Worm (Caenorhabditis elegans) whole organism, late embryonic: ENCODE results near the gene daf-14.
A peak's percentile ranks its signal among the peaks of the same experiment; 100 is the strongest.

Experiments
- C08G9.2 ChIP-seq: sonication (generic microtip); optimal IDR thresholded peaks from 2 replicates; lab custom pipeline; 2016; ENCODE audit warnings: mild to moderate bottlenecking, missing genetic modification characterization, moderate library complexity, missing compliant biosample characterization
- F13H6.1 ChIP-seq: sonication (generic microtip); optimal IDR thresholded peaks from 2 replicates; lab custom pipeline; 2016; ENCODE audit warnings: missing genetic modification characterization, missing compliant biosample characterization
- T23F11.4 ChIP-seq: fragments of 200-800 bp; sonication (Bioruptor generic); optimal IDR thresholded peaks from 2 replicates; lab custom pipeline; 2018; ENCODE audit warnings: mild to moderate bottlenecking, missing genetic modification characterization, missing compliant biosample characterization
- ama-1 ChIP-seq: fragments of 150-350 bp; optimal IDR thresholded peaks from 2 replicates; lab custom pipeline; 2014
- ceh-18 ChIP-seq: sonication (generic microtip); optimal IDR thresholded peaks from 2 replicates; lab custom pipeline; 2016; ENCODE audit warnings: missing genetic modification characterization, missing compliant biosample characterization
- ceh-2 ChIP-seq: sonication (generic microtip); optimal IDR thresholded peaks from 2 replicates; lab custom pipeline; 2016; ENCODE audit warnings: missing genotype, missing genetic modification characterization, missing compliant biosample characterization
- ceh-30 ChIP-seq: fragments of 150-350 bp; optimal IDR thresholded peaks from 2 replicates; lab custom pipeline; 2014; ENCODE audit warnings: missing biosample characterization, missing genetic modification characterization
- ceh-31 ChIP-seq: sonication (generic microtip); optimal IDR thresholded peaks from 2 replicates; lab custom pipeline; 2016; ENCODE audit warnings: missing genetic modification characterization, missing compliant biosample characterization
- ceh-45 ChIP-seq: fragments of 200-800 bp; sonication (Bioruptor generic); IDR thresholded peaks from 2 replicates; pipeline ENCODE4 v1.3.6; 2022; ENCODE audit warnings: missing genetic modification reagents, missing genetic modification characterization, missing compliant biosample characterization
- ceh-6 ChIP-seq: fragments of 200-800 bp; sonication (Bioruptor generic); optimal IDR thresholded peaks from 2 replicates; lab custom pipeline; 2018; ENCODE audit warnings: mild to moderate bottlenecking, missing genetic modification characterization, missing compliant biosample characterization
- elt-4 ChIP-seq: sonication (generic microtip); optimal IDR thresholded peaks from 2 replicates; lab custom pipeline; 2016; ENCODE audit warnings: missing genetic modification characterization, missing compliant biosample characterization
- ets-4 ChIP-seq: sonication (generic microtip); optimal IDR thresholded peaks from 2 replicates; lab custom pipeline; 2016; ENCODE audit warnings: missing genetic modification characterization, missing compliant biosample characterization
- eyg-1 ChIP-seq: sonication (generic microtip); optimal IDR thresholded peaks from 2 replicates; lab custom pipeline; 2016; ENCODE audit warnings: missing genotype, missing genetic modification characterization, missing compliant biosample characterization
- fax-1 ChIP-seq: sonication (generic microtip); optimal IDR thresholded peaks from 2 replicates; lab custom pipeline; 2016; ENCODE audit warnings: missing genotype, missing genetic modification characterization, missing compliant biosample characterization
- fkh-10 ChIP-seq: fragments of 150-350 bp; optimal IDR thresholded peaks from 2 replicates; lab custom pipeline; 2014; ENCODE audit warnings: missing biosample characterization, missing genetic modification reagents, missing genetic modification characterization
- fkh-6 ChIP-seq: sonication (generic microtip); optimal IDR thresholded peaks from 2 replicates; lab custom pipeline; 2016; ENCODE audit warnings: missing genetic modification characterization, missing compliant biosample characterization
- gmeb-2 ChIP-seq: sonication (generic microtip); optimal IDR thresholded peaks from 2 replicates; lab custom pipeline; 2016; ENCODE audit warnings: missing genetic modification characterization, inconsistent platforms, missing compliant biosample characterization
- hlh-13 ChIP-seq: fragments of 200-800 bp; sonication (Bioruptor generic); optimal IDR thresholded peaks from 2 replicates; lab custom pipeline; 2018; ENCODE audit warnings: mild to moderate bottlenecking, missing genetic modification characterization, missing compliant biosample characterization
- hlh-30 ChIP-seq: sonication (generic microtip); optimal IDR thresholded peaks from 2 replicates; lab custom pipeline; 2017; ENCODE audit warnings: antibody characterized with exemption, missing genetic modification characterization, missing compliant biosample characterization; ENCODE audit not compliant: insufficient read depth
- lim-6 ChIP-seq: sonication (generic microtip); optimal IDR thresholded peaks from 2 replicates; lab custom pipeline; 2016; ENCODE audit warnings: missing genetic modification characterization, missing compliant biosample characterization
- madf-2 ChIP-seq: sonication (generic microtip); optimal IDR thresholded peaks from 2 replicates; lab custom pipeline; 2017; ENCODE audit warnings: missing genetic modification characterization, missing compliant biosample characterization
- nhr-11 ChIP-seq: fragments of 150-350 bp; optimal IDR thresholded peaks from 2 replicates; lab custom pipeline; 2014; ENCODE audit warnings: missing biosample characterization, missing genetic modification characterization
- nhr-232 ChIP-seq: sonication (generic microtip); optimal IDR thresholded peaks from 2 replicates; lab custom pipeline; 2016; ENCODE audit warnings: missing genetic modification characterization, missing compliant biosample characterization
- npax-4 ChIP-seq: sonication (generic microtip); optimal IDR thresholded peaks from 2 replicates; lab custom pipeline; 2016; ENCODE audit warnings: missing genetic modification characterization, missing compliant biosample characterization
- odd-2 ChIP-seq: sonication (generic microtip); optimal IDR thresholded peaks from 2 replicates; lab custom pipeline; 2017; ENCODE audit warnings: antibody characterized with exemption, mild to moderate bottlenecking, missing genetic modification characterization, missing compliant biosample characterization
- pax-1 ChIP-seq: fragments of 150-350 bp; optimal IDR thresholded peaks from 2 replicates; lab custom pipeline; 2014; ENCODE audit warnings: missing biosample characterization, missing genetic modification characterization
- pha-2 ChIP-seq: sonication (generic microtip); optimal IDR thresholded peaks from 2 replicates; lab custom pipeline; 2017; ENCODE audit warnings: mild to moderate bottlenecking, missing genetic modification characterization, missing compliant biosample characterization
- pros-1 ChIP-seq: fragments of 150-350 bp; optimal IDR thresholded peaks from 2 replicates; lab custom pipeline; 2014; ENCODE audit warnings: missing biosample characterization, missing genetic modification reagents, missing genetic modification characterization
- ref-2 ChIP-seq: sonication (generic microtip); optimal IDR thresholded peaks from 2 replicates; lab custom pipeline; 2016; ENCODE audit warnings: missing genetic modification characterization, missing compliant biosample characterization
- sox-4 ChIP-seq: sonication (generic microtip); optimal IDR thresholded peaks from 2 replicates; lab custom pipeline; 2017; ENCODE audit warnings: mild to moderate bottlenecking, missing genetic modification characterization, inconsistent platforms, missing compliant biosample characterization
- syd-9 ChIP-seq: sonication (generic microtip); optimal IDR thresholded peaks from 2 replicates; lab custom pipeline; 2016; ENCODE audit warnings: mild to moderate bottlenecking, missing genetic modification characterization, moderate library complexity, missing compliant biosample characterization
- tbx-2 ChIP-seq: sonication (generic microtip); optimal IDR thresholded peaks from 2 replicates; lab custom pipeline; 2016; ENCODE audit warnings: missing genetic modification characterization, missing compliant biosample characterization
- tbx-7 ChIP-seq: sonication (generic microtip); optimal IDR thresholded peaks from 2 replicates; lab custom pipeline; 2016; ENCODE audit warnings: missing genotype, missing genetic modification characterization, missing compliant biosample characterization

The daf-14 gene

DNA sequence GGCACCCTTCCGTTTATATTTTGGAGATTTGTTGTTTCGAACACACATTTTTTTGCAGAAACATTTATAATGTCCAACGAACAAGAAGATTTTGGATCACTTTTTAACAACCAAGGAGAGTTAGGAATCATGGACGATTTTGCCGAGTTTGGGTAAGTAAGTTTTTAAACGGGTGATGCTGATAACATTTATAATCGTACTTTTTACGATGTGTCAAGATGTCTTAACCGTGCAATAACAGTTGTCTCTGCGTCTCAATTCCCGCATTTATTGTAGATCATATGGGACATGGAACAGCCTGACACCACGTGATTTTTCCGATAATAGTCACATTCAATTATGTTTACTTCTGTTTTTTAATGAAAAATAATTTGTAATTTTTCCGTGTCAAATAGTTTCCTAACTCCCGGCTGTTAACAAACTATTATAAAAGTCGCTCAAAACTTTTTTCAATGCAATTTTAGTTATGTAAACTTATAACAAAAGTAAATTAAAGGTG, at the start of gene daf-14:
Gene daf-14 (plus strand): TSS at position 51 of the 499 bp plus-strand sequence.
- peak; percentile 23 for TF ChIP-seq hlh-30 (tag; lab: Kevin White, UChicago)
- no peak for TF ChIP-seq madf-2 (tag; lab: Kevin White, UChicago)

DNA sequence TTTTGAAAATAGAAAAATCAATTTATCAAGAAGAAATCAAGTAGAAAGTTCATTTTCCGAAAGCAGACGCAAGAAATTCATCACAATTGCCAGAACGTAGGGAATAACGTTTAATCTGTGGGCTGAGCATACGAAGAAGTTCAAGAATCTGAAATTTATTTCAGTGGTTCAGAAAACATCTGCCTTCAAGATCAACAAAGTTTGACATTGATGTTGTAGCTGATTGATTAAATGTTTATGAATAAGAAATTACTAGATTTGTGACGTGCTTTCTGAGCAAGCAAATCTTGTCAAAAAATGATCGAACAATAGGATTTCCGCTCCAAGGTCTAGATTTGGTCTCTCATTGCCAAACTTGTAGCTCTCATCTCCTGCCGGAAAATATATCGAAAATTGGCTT, 44.2 kb upstream of the daf-14 start, which contains the start of gene K04D7.6:
Gene K04D7.6 (minus strand): TSS at position 101 of the 400 bp plus-strand sequence.
- TF ChIP-seq ceh-2 = no peak

DNA sequence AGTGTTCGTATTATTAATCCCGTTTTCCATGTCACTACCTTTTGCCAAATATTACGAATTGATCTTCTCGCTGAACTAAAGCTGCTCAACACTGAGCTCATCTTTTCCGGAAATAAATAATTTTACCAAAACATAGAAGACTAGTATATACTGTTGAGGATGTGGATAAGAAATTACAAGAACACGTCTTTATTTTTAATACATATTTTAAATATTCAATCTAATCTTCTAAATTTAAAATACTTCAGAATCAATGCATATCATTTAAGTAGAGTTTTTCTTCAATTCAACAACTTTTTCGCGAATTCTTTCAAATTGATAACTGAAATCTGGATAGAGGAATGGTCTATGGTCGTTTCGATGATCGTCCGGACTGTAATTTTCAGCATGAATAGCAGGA, 35.6 kb upstream of the daf-14 start, which contains the start of gene abt-1:
Gene abt-1 (minus strand): TSS at position 101 of the 400 bp plus-strand sequence.
- TF ChIP-seq pros-1 (tag; lab: Kevin White, UChicago) = no peak
- TF ChIP-seq fax-1 (tag; lab: Kevin White, UChicago) = no peak
- no peak for TF ChIP-seq C08G9.2 (tag; lab: Kevin White, UChicago)
- TF ChIP-seq sox-4 (tag; lab: Kevin White, UChicago) = no peak
- TF ChIP-seq nhr-11 (tag; lab: Kevin White, UChicago) = no peak
- TF ChIP-seq ets-4 (tag; lab: Kevin White, UChicago) = no peak
- TF ChIP-seq syd-9 (tag; lab: Kevin White, UChicago) = no peak
- no peak for TF ChIP-seq ama-1 (lab: Kevin White, UChicago)

DNA sequence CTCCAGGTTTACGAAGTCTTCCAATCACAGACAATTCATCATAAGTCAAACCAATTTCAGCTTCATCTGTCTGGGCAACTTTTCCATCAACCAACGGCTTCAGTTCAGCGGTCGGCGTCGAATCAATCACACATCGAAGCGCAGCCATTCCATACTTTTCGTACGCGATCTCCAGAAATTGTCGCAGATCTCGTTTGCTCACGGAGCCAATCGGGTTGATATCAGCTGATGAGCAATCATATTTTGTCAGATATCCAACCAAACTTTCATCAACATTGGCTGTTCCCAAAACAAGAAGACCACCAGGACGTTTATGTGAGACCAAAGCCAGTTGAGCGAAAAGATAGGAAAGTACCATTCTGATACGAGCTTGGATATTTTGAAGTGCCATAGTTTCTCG, 35.0 kb upstream of the daf-14 start:
- TF ChIP-seq elt-4 (tag; lab: Kevin White, UChicago) = no peak
- TF ChIP-seq ceh-45 (GFP tag; lab: Robert Waterston, UW) = no peak
- TF ChIP-seq T23F11.4 (GFP tag; lab: Kevin White, UChicago) = no peak
- TF ChIP-seq tbx-2 = no peak
- TF ChIP-seq eyg-1 (tag; lab: Kevin White, UChicago) = no peak
- TF ChIP-seq hlh-13 (GFP tag; lab: Kevin White, UChicago) = no peak
- TF ChIP-seq ceh-18 (tag; lab: Kevin White, UChicago) = no peak
- no peak for TF ChIP-seq pax-1

DNA sequence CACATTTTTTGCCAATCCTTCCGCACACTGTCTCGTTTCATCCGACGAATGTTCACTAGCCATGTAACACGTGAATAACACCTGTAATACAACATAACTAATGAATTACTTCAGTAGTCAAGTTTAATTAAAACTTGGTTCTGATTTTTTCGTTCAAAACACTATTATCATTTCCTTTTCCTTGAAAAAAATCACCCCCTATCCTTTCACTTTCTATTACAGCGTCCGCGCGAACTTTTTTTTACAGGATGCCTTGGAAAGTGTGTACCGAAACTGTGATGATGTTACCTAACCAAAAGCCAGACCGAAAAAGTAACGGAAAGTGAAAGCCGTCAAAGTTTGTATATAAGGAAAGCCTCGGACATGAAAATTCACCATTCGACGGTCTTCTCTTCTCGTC, 34.3 kb upstream of the daf-14 start, which contains the start of gene col-124:
Gene col-124 (plus strand): TSS at position 374 of the 400 bp plus-strand sequence.
- no peak for TF ChIP-seq fkh-6 (tag; lab: Kevin White, UChicago)
- TF ChIP-seq odd-2 = no peak
- TF ChIP-seq ref-2 = no peak
- TF ChIP-seq F13H6.1 = no peak
- no peak for TF ChIP-seq npax-4 (tag; lab: Kevin White, UChicago)
- no peak for TF ChIP-seq ceh-6 (GFP tag; lab: Kevin White, UChicago)

DNA sequence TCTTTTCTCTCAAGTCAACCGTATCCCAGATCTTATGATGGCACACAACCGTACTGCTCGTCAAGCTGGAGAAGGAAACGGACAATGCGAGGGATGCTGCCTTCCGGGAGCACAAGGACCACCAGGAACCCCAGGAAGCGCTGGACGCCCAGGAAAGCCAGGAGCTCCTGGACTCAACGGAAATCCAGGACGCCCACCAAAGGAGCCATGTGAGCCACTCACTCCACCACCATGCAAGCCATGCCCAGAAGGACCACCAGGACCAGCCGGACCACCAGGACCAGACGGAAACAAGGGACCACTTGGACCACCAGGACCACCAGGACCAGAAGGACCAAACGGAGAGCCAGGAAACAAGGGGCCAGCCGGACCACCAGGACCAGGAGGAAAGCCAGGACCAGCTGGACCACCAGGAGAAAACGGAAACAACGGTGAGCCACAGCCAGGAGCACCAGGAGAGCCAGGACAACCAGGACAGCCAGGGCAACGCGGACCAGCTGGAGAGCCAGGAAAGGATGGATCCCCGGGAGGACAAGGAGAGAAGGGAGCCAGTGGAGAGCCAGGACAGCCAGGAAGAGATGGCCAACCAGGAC, 33.6 kb upstream of the daf-14 start:
- TF ChIP-seq elt-4 (tag; lab: Kevin White, UChicago) (peak; percentile 52), lim-6 (no peak), nhr-232 (tag; lab: Kevin White, UChicago) (peak; percentile 10)
- TF ChIP-seq, all 69 proteins: peak for 2

DNA sequence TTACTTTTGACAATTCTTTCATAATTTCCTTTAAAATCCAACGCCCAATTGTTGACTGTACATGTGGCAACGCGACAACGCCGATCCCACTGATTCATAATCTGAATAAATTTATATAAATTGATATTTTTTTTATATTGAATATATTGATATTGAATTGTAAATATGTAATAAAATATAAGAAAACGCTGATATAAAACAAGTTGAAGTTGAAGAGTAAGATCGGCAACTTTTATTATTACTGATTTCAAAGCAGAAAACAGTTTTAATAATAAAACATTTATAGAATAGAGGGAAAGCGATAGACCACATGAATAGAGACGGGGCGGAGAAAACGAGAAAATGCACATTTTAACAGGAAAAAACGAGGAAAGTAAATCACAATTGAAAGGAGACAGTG, 31.2 kb upstream of the daf-14 start, which contains the start of gene qns-1:
Gene qns-1 (minus strand): TSS at position 101 of the 400 bp plus-strand sequence.
- no peak for TF ChIP-seq pha-2 (tag; lab: Kevin White, UChicago)
- no peak for TF ChIP-seq npax-4 (tag; lab: Kevin White, UChicago)
- TF ChIP-seq fkh-10 = no peak
- no peak for TF ChIP-seq tbx-7 (tag; lab: Kevin White, UChicago)
- no peak for TF ChIP-seq ceh-31 (tag; lab: Kevin White, UChicago)
- no peak for TF ChIP-seq gmeb-2 (tag; lab: Kevin White, UChicago)
- no peak for TF ChIP-seq ceh-30 (tag; lab: Kevin White, UChicago)
